Comparison of ENCODE assay signal across 3 fruit fly cellular contexts in the genomic region with DNA sequence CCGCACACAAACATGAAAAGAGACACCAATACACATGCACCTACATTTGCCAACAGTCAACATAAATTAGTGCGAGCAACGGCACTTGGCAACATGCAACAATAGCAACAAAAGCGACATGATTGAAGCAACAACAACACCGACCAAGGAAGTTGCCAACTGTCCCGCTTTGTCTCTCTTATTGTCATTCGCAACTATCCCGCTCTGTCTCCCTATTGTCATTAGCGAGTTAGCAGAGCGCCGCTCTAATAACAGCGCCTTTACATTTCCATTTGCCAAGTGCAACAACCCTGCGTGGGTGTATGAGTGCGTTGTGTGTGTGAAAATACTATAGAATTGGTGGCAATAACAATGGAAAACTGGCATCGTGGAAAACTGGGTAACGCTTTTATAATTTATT.
A peak's percentile ranks its signal among the peaks of the same experiment; 100 is the strongest.
TF ChIP-seq lines count a peak whose summit lies in the region.

No protein-coding gene starts in this region.

- TF ChIP-seq CTCF in whole organism, embryonic (GFP tag; optimal IDR thresholded peaks at IDR 0.05; lab: Kevin White, UChicago): no peak

TF ChIP-seq in whole organism, embryonic, 481 proteins besides CTCF, POLR2A, EP300 and RAD21:
- no peak for TF ChIP-seq CG3163 (GFP tag; optimal IDR thresholded peaks at IDR 0.05; lab: Kevin White, UChicago)
- TF ChIP-seq vfl (GFP tag; optimal IDR thresholded peaks at IDR 0.05; lab: Kevin White, UChicago): no peak
- TF ChIP-seq Elba2 (GFP tag; optimal IDR thresholded peaks at IDR 0.05; lab: Kevin White, UChicago): peak; percentile 99
- peak; percentile 11 for TF ChIP-seq pros (GFP tag; optimal IDR thresholded peaks at IDR 0.05; lab: Kevin White, UChicago)
- no peak for TF ChIP-seq Bdp1 (GFP tag; optimal IDR thresholded peaks at IDR 0.05; lab: Kevin White, UChicago)
- no peak for TF ChIP-seq az2 (GFP tag; optimal IDR thresholded peaks at IDR 0.05; lab: Kevin White, UChicago)
- 0 out of 4 replicates have a peak, but pooled peaks have one; percentile 54 for TF ChIP-seq chinmo (GFP tag; IDR thresholded peaks at IDR 0.05; lab: Robert Waterston, UW; ENCODE audit: partially characterized antibody)
- TF ChIP-seq cg (GFP tag; optimal IDR thresholded peaks at IDR 0.05; lab: Kevin White, UChicago): peak; percentile 73
- peak; percentile 77 for TF ChIP-seq CG3838 (GFP tag; optimal IDR thresholded peaks at IDR 0.05; lab: Kevin White, UChicago)
- peak; percentile 80 for TF ChIP-seq kni (GFP tag; optimal IDR thresholded peaks at IDR 0.05; lab: Kevin White, UChicago)
- TF ChIP-seq sr (GFP tag; IDR thresholded peaks at IDR 0.05; lab: Robert Waterston, UW): 0 out of 3 replicates have a peak, but pooled peaks have one; percentile 17
- peak; percentile 82 for TF ChIP-seq CG4360 (GFP tag; IDR thresholded peaks at IDR 0.05; lab: Robert Waterston, UW)
- peak; percentile 34; the same call in 1 of the 2 replicates for TF ChIP-seq CG10321 (GFP tag; IDR thresholded peaks at IDR 0.05; lab: Robert Waterston, UW)
- TF ChIP-seq CoRest (tag; optimal IDR thresholded peaks at IDR 0.05; lab: Kevin White, UChicago): no peak
TF ChIP-seq in whole organism, embryonic: peak in this region for 9.

TF ChIP-seq in whole organism, prepupa, 60 proteins besides CTCF, POLR2A, EP300 and RAD21:
- peak; percentile 6 for TF ChIP-seq fkh (GFP tag; optimal IDR thresholded peaks at IDR 0.05; lab: Kevin White, UChicago)
- no peak for TF ChIP-seq CG3919 (GFP tag; optimal IDR thresholded peaks at IDR 0.05; lab: Kevin White, UChicago)

TF ChIP-seq in whole organism, pupa, 21 proteins besides CTCF, POLR2A, EP300 and RAD21:
- no peak for TF ChIP-seq CG8159 (tag; optimal IDR thresholded peaks at IDR 0.05; lab: Kevin White, UChicago)
- TF ChIP-seq EcR (GFP tag; optimal IDR thresholded peaks at IDR 0.05; lab: Kevin White, UChicago): peak; percentile 84
- TF ChIP-seq CG14655 (GFP tag; optimal IDR thresholded peaks at IDR 0.05; lab: Kevin White, UChicago): no peak
- TF ChIP-seq Ets98B (GFP tag; IDR thresholded peaks at IDR 0.05; lab: Robert Waterston, UW): no peak
- TF ChIP-seq CG32121 (GFP tag; IDR thresholded peaks at IDR 0.05; lab: Robert Waterston, UW): no peak
- no peak for TF ChIP-seq fd96Ca (GFP tag; IDR thresholded peaks at IDR 0.05; lab: Robert Waterston, UW)
